Fruit fly (Drosophila melanogaster): ENCODE data around the gene CG12025.

Gene CG12025

dm6 chr3L:1880692-1881091 is 15.5 kb downstream of the CG12025 start (continued):
- TF ChIP-seq bcd (GFP tag; optimal IDR thresholded peaks at IDR 0.05) (peak; percentile 2), Antp (GFP tag; optimal IDR thresholded peaks at IDR 0.05) (peak; percentile 34), CG11247 (GFP tag; IDR thresholded peaks at IDR 0.05) (peak; percentile 62; the same call in 1 of the 2 replicates), BEAF-32 (GFP tag; optimal IDR thresholded peaks at IDR 0.05) (no peak), dm (GFP tag; optimal IDR thresholded peaks at IDR 0.05) (no peak), dan (GFP tag; IDR thresholded peaks at IDR 0.05) (no peak), tin (GFP tag; optimal IDR thresholded peaks at IDR 0.05) (peak; percentile 59), twi (tag; optimal IDR thresholded peaks at IDR 0.05) (no peak), jigr1 (GFP tag; IDR thresholded peaks at IDR 0.05) (no peak), Awh (GFP tag; IDR thresholded peaks at IDR 0.05) (peak; percentile 30; the same call in 1 of the 2 replicates), ERR (GFP tag; optimal IDR thresholded peaks at IDR 0.05) (no peak), Nf-YC (tag; optimal IDR thresholded peaks at IDR 0.05) (no peak), CG12071 (GFP tag; optimal IDR thresholded peaks at IDR 0.05) (peak; percentile 46), CkIIα-i1 (GFP tag; IDR thresholded peaks at IDR 0.05) (no peak), zfh2 (GFP tag; optimal IDR thresholded peaks at IDR 0.05) (no peak), H15 (GFP tag; IDR thresholded peaks at IDR 0.05) (peak; percentile 57; the same call in 1 of the 3 replicates), CG13624 (GFP tag; optimal IDR thresholded peaks at IDR 0.05) (no peak), Sox102F (GFP tag; optimal IDR thresholded peaks at IDR 0.05) (peak; percentile 25), dati (GFP tag; IDR thresholded peaks at IDR 0.05) (no peak), Gug (GFP tag; IDR thresholded peaks at IDR 0.05) (peak; percentile 54; the same call in 3 of the 4 replicates), sens (GFP tag) (no peak), CG3065 (GFP tag; optimal IDR thresholded peaks at IDR 0.05) (no peak), Mrtf (GFP tag; IDR thresholded peaks at IDR 0.05) (peak; percentile 55; the same call in 1 of the 3 replicates), HLH3B (GFP tag; IDR thresholded peaks at IDR 0.05) (peak; percentile 62; the same call in 1 of the 2 replicates), HLH4C (GFP tag; IDR thresholded peaks at IDR 0.05; ENCODE audit: partially characterized antibody) (no peak), Opbp (GFP tag; IDR thresholded peaks at IDR 0.05; ENCODE audit: partially characterized antibody) (no peak), CG17186 (GFP tag; optimal IDR thresholded peaks at IDR 0.05) (no peak), Neu2 (GFP tag; optimal IDR thresholded peaks at IDR 0.05; ENCODE audit: borderline replicate concordance) (no peak), CG7357 (GFP tag; IDR thresholded peaks at IDR 0.05) (0 out of 3 replicates have a peak, but pooled peaks have one; percentile 34), Spps (tag; optimal IDR thresholded peaks at IDR 0.05) (no peak), Rfx (GFP tag; IDR thresholded peaks at IDR 0.05) (peak; percentile 78), Dad (GFP tag; optimal IDR thresholded peaks at IDR 0.05) (peak; percentile 18), aop (GFP tag; IDR thresholded peaks at IDR 0.05) (0 out of 2 replicates have a peak, but pooled peaks have one; percentile 3), H2.0 (GFP tag; IDR thresholded peaks at IDR 0.05) (0 out of 2 replicates have a peak, but pooled peaks have one; percentile 3), ato (GFP tag; IDR thresholded peaks at IDR 0.05; ENCODE audit: partially characterized antibody) (no peak), CG3281 (GFP tag; optimal IDR thresholded peaks at IDR 0.05) (peak; percentile 35), MESR4 (GFP tag; optimal IDR thresholded peaks at IDR 0.05) (no peak), Sin3A (optimal IDR thresholded peaks at IDR 0.05) (no peak), CG17612 (GFP tag; IDR thresholded peaks at IDR 0.05) (no peak), CG1602 (GFP tag; optimal IDR thresholded peaks at IDR 0.05) (no peak), ttk (GFP tag; IDR thresholded peaks at IDR 0.05) (peak; percentile 50; the same call in 1 of the 2 replicates), CG2199 (GFP tag; IDR thresholded peaks at IDR 0.05) (no peak), CG15514 (GFP tag; optimal IDR thresholded peaks at IDR 0.05) (peak; percentile 44), gt (GFP tag; IDR thresholded peaks at IDR 0.05) (no peak), Dbx (GFP tag; IDR thresholded peaks at IDR 0.05) (peak; percentile 68), CG8388 (GFP tag; optimal IDR thresholded peaks at IDR 0.05) (no peak), CG31441 (GFP tag; IDR thresholded peaks at IDR 0.05) (0 out of 2 replicates have a peak, but pooled peaks have one; percentile 22), Oli (tag; optimal IDR thresholded peaks at IDR 0.05) (no peak), ind (GFP tag; optimal IDR thresholded peaks at IDR 0.05) (peak; percentile 53), dimm (GFP tag; IDR thresholded peaks at IDR 0.05) (0 out of 2 replicates have a peak, but pooled peaks have one; percentile 19), CG14014 (GFP tag; IDR thresholded peaks at IDR 0.05) (peak; percentile 46; the same call in 1 of the 2 replicates), CG9932 (GFP tag; IDR thresholded peaks at IDR 0.05) (peak; percentile 45)
